Fruit fly (Drosophila melanogaster) whole organism, embryonic: Measurements from ENCODE around the gene CG33060.

Experiments used
- CG6689 ChIP-seq: fragments of 200-800 bp; sonication (Bioruptor generic); IDR thresholded peaks from 2 replicates; pipeline ENCODE4 v1.3.6; 2022; ENCODE audit warnings: missing biosample characterization, missing genetic modification characterization
- CG7271 ChIP-seq: fragments of 200-800 bp; sonication (Bioruptor generic); optimal IDR thresholded peaks from 2 replicates; lab custom pipeline; 2018; ENCODE audit warnings: missing biosample characterization, mild to moderate bottlenecking, missing genetic modification characterization, moderate library complexity
- CG8290 ChIP-seq, 3 experiments: fragments of 200-800 bp; sonication (Bioruptor generic); optimal IDR thresholded peaks; 2 replicates each; lab custom pipeline; 2016 to 2019; ENCODE audit warnings: missing biosample characterization in 3 of 3, missing genetic modification characterization in 3 of 3, mild to moderate bottlenecking in 2 of 3, moderate library complexity in 1 of 3
- CHES-1-like ChIP-seq: fragments of 200-800 bp; sonication (Bioruptor generic); optimal IDR thresholded peaks from 2 replicates; lab custom pipeline; 2016; ENCODE audit warnings: missing biosample characterization, missing genetic modification characterization
- Hsf ChIP-seq: fragments of 200-800 bp; sonication (Bioruptor generic); optimal IDR thresholded peaks from 3 replicates; lab custom pipeline; 2016; ENCODE audit warnings: missing biosample characterization, missing genetic modification characterization
- MESR4 ChIP-seq: fragments of 200-800 bp; sonication (Bioruptor generic); optimal IDR thresholded peaks from 2 replicates; lab custom pipeline; 2018; ENCODE audit warnings: missing biosample characterization, mild to moderate bottlenecking, missing genetic modification characterization, moderate library complexity
- NfI ChIP-seq: fragments of 200-800 bp; sonication (Bioruptor generic); optimal IDR thresholded peaks from 3 replicates; lab custom pipeline; 2018; ENCODE audit warnings: missing biosample characterization, mild to moderate bottlenecking, missing genetic modification characterization, moderate library complexity
- Oaz ChIP-seq: fragments of 200-800 bp; sonication (Bioruptor generic); IDR thresholded peaks from 2 replicates; pipeline ENCODE4 v1.3.6; 2022; ENCODE audit warnings: missing biosample characterization, missing genetic modification characterization
- phol ChIP-seq: fragments of 200-800 bp; sonication (Bioruptor generic); optimal IDR thresholded peaks from 3 replicates; lab custom pipeline; 2018; ENCODE audit warnings: missing biosample characterization, mild to moderate bottlenecking, missing genetic modification characterization, moderate library complexity
- ttk ChIP-seq: fragments of 200-800 bp; sonication (Bioruptor generic); IDR thresholded peaks from 2 replicates; pipeline ENCODE4 v2.1.2; 2022; ENCODE audit warnings: missing biosample characterization, missing genetic modification characterization
- zen2 ChIP-seq: fragments of 200-800 bp; sonication (Bioruptor generic); IDR thresholded peaks from 3 replicates; pipeline ENCODE4 v1.3.6; 2022; ENCODE audit warnings: missing biosample characterization, missing genetic modification characterization; ENCODE audit not compliant: partially characterized antibody

DNA sequence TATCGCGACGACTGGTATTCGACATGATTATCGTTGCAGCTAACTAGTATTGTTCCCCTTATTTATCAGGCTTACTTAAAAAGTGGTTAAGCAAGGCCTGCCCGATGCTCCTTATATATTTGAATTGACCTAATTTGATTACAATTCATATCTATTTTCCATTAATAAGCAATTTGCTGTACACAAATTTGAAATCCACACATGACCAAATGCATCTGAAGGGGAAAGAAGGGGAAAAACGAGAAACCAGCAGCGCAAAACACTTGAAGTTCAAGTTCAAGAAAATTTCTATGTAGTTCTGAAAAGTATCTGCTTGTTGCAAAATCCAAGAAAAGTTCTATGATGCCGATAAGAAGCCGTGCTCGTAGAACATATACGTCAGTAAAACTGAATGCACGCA is 4.2 kb upstream of the CG33060 start, which contains the start of the genes CG13040 and CG13039:
- TF ChIP-seq Oaz (GFP tag; lab: Robert Waterston, UW) = no peak
- no peak for TF ChIP-seq CHES-1-like
- TF ChIP-seq MESR4 = no peak
- TF ChIP-seq zen2 (GFP tag; lab: Robert Waterston, UW) = no peak
- no peak for TF ChIP-seq NfI (GFP tag; lab: Kevin White, UChicago)
- no peak for TF ChIP-seq CG7271 (tag; lab: Kevin White, UChicago)
- TF ChIP-seq ttk (GFP tag; lab: Robert Waterston, UW) = no peak
- TF ChIP-seq phol (tag; lab: Kevin White, UChicago) = no peak
- no peak for TF ChIP-seq CG6689 (GFP tag; lab: Robert Waterston, UW)
- no peak for TF ChIP-seq Hsf (GFP tag; lab: Kevin White, UChicago)
- TF ChIP-seq CG8290 (GFP tag; optimal IDR thresholded peaks at IDR 0.05; lab: Kevin White, UChicago) = no peak
- no peak for TF ChIP-seq CG8290 (tag; optimal IDR thresholded peaks at IDR 0.05; lab: Kevin White, UChicago)
